Worm (Caenorhabditis elegans) whole organism, L4 larva: ENCODE measurements around the gene gcp-2.1.
A peak's percentile ranks its signal among the peaks of the same experiment; 100 is the strongest.

Experiments used
- F26F4.8 ChIP-seq: fragments of 200-800 bp; sonication (Bioruptor generic); conservative IDR thresholded peaks from 2 replicates; pipeline ENCODE4 v1.3.6; 2022; ENCODE audit warnings: missing genetic modification characterization, missing compliant biosample characterization
- F37D6.2 ChIP-seq: sonication (generic microtip); optimal IDR thresholded peaks from 2 replicates; lab custom pipeline; 2016; ENCODE audit warnings: mild to moderate bottlenecking, missing genetic modification characterization, missing compliant biosample characterization
- T26A8.4 ChIP-seq: fragments of 200-800 bp; sonication (Bioruptor generic); IDR thresholded peaks from 2 replicates; pipeline ENCODE4 v1.3.6; 2022; ENCODE audit warnings: missing genetic modification characterization, missing compliant biosample characterization
- Y105C5A.15 ChIP-seq: fragments of 200-800 bp; sonication (Bioruptor generic); IDR thresholded peaks from 2 replicates; pipeline ENCODE4 v1.3.6; 2022; ENCODE audit warnings: missing genetic modification characterization, missing compliant biosample characterization
- Y48G9A.11 ChIP-seq: fragments of 200-800 bp; sonication (Bioruptor generic); IDR thresholded peaks from 2 replicates; pipeline ENCODE4 v1.3.6; 2022; ENCODE audit warnings: missing genetic modification reagents, missing genetic modification characterization, missing compliant biosample characterization
- Y5F2A.4 ChIP-seq: fragments of 200-800 bp; sonication (Bioruptor generic); optimal IDR thresholded peaks from 2 replicates; lab custom pipeline; 2018; ENCODE audit warnings: mild to moderate bottlenecking, missing genetic modification characterization, missing compliant biosample characterization
- ZK337.2 ChIP-seq: fragments of 200-800 bp; sonication (Bioruptor generic); IDR thresholded peaks from 2 replicates; pipeline ENCODE4 v1.3.6; 2022; ENCODE audit warnings: missing genetic modification reagents, missing genetic modification characterization, missing compliant biosample characterization
- ceh-20 ChIP-seq: fragments of 200-800 bp; sonication (Bioruptor generic); IDR thresholded peaks from 2 replicates; pipeline ENCODE4 v1.3.6; 2022; ENCODE audit warnings: missing genetic modification reagents, missing genetic modification characterization, missing compliant biosample characterization
- ces-1 ChIP-seq: fragments of 150-350 bp; sonication (generic microtip); optimal IDR thresholded peaks from 4 replicates; lab custom pipeline; 2014; ENCODE audit warnings: missing biosample characterization, missing genetic modification reagents, missing genetic modification characterization
- daf-16 ChIP-seq, 3 experiments: sonication (generic microtip); optimal IDR thresholded peaks; 2 replicates each; lab custom pipeline; 2016 to 2017; ENCODE audit warnings: missing genetic modification characterization in 3 of 3, missing genetic modification reagents in 3 of 3, mild to moderate bottlenecking in 2 of 3, missing compliant biosample characterization in 2 of 3, missing biosample characterization in 1 of 3, moderate library complexity in 1 of 3
- dmd-8 ChIP-seq: fragments of 200-800 bp; sonication (Bioruptor generic); IDR thresholded peaks from 2 replicates; pipeline ENCODE4 v1.3.6; 2022; ENCODE audit warnings: missing genetic modification characterization, missing compliant biosample characterization
- dpl-1 ChIP-seq: fragments of 150-350 bp; optimal IDR thresholded peaks from 2 replicates; lab custom pipeline; 2014; ENCODE audit warnings: missing biosample characterization, missing genetic modification reagents, missing genetic modification characterization
- duxl-1 ChIP-seq: sonication (generic microtip); optimal IDR thresholded peaks from 2 replicates; lab custom pipeline; 2016; ENCODE audit warnings: mild to moderate bottlenecking, missing genetic modification characterization, moderate library complexity, missing compliant biosample characterization; ENCODE audit not compliant: poor library complexity
- dve-1 ChIP-seq: sonication (generic microtip); optimal IDR thresholded peaks from 2 replicates; lab custom pipeline; 2017; ENCODE audit warnings: antibody characterized with exemption, mild to moderate bottlenecking, missing genetic modification characterization, missing compliant biosample characterization; ENCODE audit not compliant: insufficient read depth
- egl-27 ChIP-seq: sonication (generic microtip); optimal IDR thresholded peaks from 3 replicates; lab custom pipeline; 2017; ENCODE audit warnings: missing biosample characterization, missing genetic modification reagents, missing genetic modification characterization
- egl-43 ChIP-seq: fragments of 200-800 bp; sonication (Bioruptor generic); IDR thresholded peaks from 2 replicates; pipeline ENCODE4 v1.3.6; 2022; ENCODE audit warnings: missing genetic modification reagents, missing genetic modification characterization, missing compliant biosample characterization
- fkh-10 ChIP-seq: fragments of 150-350 bp; optimal IDR thresholded peaks from 2 replicates; lab custom pipeline; 2014; ENCODE audit warnings: missing biosample characterization, missing genetic modification reagents, missing genetic modification characterization
- fos-1 ChIP-seq: fragments of 150-350 bp; optimal IDR thresholded peaks from 2 replicates; lab custom pipeline; 2014; ENCODE audit warnings: missing biosample characterization, missing genetic modification characterization
- gei-8 ChIP-seq: fragments of 200-800 bp; sonication (Bioruptor generic); optimal IDR thresholded peaks from 2 replicates; lab custom pipeline; 2018; ENCODE audit warnings: mild to moderate bottlenecking, missing genetic modification characterization, missing compliant biosample characterization
- hmg-1.1 ChIP-seq: fragments of 200-800 bp; sonication (Bioruptor generic); IDR thresholded peaks from 2 replicates; pipeline ENCODE4 v1.3.6; 2022; ENCODE audit warnings: missing genetic modification reagents, missing genetic modification characterization, missing compliant biosample characterization
- lim-7 ChIP-seq: fragments of 200-800 bp; sonication (Bioruptor generic); IDR thresholded peaks from 2 replicates; pipeline ENCODE4 v1.3.6; 2022; ENCODE audit warnings: missing genetic modification characterization, missing compliant biosample characterization
- lin-13 ChIP-seq: fragments of 150-350 bp; optimal IDR thresholded peaks from 2 replicates; lab custom pipeline; 2014; ENCODE audit warnings: missing biosample characterization, missing genetic modification reagents, missing genetic modification characterization
- lin-29 ChIP-seq: fragments of 200-800 bp; sonication (Bioruptor generic); IDR thresholded peaks from 2 replicates; pipeline ENCODE4 v1.3.6; 2022; ENCODE audit warnings: missing genetic modification reagents, missing genetic modification characterization, missing compliant biosample characterization
- lin-39 ChIP-seq: fragments of 150-350 bp; optimal IDR thresholded peaks from 2 replicates; lab custom pipeline; 2014; ENCODE audit warnings: missing biosample characterization, missing genetic modification reagents, missing genetic modification characterization
- madf-5 ChIP-seq, 2 experiments: fragments of 200-800 bp; sonication (Bioruptor generic); IDR thresholded peaks; 2 replicates each; pipeline ENCODE4 v1.3.6; 2022; ENCODE audit warnings: missing compliant biosample characterization in 2 of 2, missing genetic modification characterization in 2 of 2
- madf-9 ChIP-seq: fragments of 200-800 bp; sonication (Bioruptor generic); conservative IDR thresholded peaks from 2 replicates; pipeline ENCODE4 v1.3.6; 2022; ENCODE audit warnings: missing genetic modification reagents, missing genetic modification characterization, missing compliant biosample characterization
- mep-1 ChIP-seq: fragments of 150-350 bp; sonication (generic microtip); optimal IDR thresholded peaks from 3 replicates; lab custom pipeline; 2014; ENCODE audit warnings: missing biosample characterization, missing genetic modification characterization
- mes-2 ChIP-seq: sonication (generic microtip); optimal IDR thresholded peaks from 2 replicates; lab custom pipeline; 2016; ENCODE audit warnings: missing genotype, mild to moderate bottlenecking, missing genetic modification characterization, missing compliant biosample characterization; ENCODE audit not compliant: poor library complexity, severe bottlenecking
- mxl-2 ChIP-seq: fragments of 200-800 bp; sonication (Bioruptor generic); conservative IDR thresholded peaks from 2 replicates; pipeline ENCODE4 v1.3.6; 2022; ENCODE audit warnings: missing genetic modification reagents, missing genetic modification characterization, missing compliant biosample characterization
- mxl-3 ChIP-seq: fragments of 200-800 bp; sonication (Bioruptor generic); optimal IDR thresholded peaks from 2 replicates; lab custom pipeline; 2018; ENCODE audit warnings: mild to moderate bottlenecking, missing genetic modification characterization, missing compliant biosample characterization
- nhr-10 ChIP-seq: fragments of 150-350 bp; optimal IDR thresholded peaks from 2 replicates; lab custom pipeline; 2014; ENCODE audit warnings: missing biosample characterization, missing genetic modification characterization
- nhr-11 ChIP-seq: fragments of 150-350 bp; optimal IDR thresholded peaks from 2 replicates; lab custom pipeline; 2014; ENCODE audit warnings: missing biosample characterization, missing genetic modification characterization
- nhr-111 ChIP-seq: fragments of 200-800 bp; sonication (Bioruptor generic); optimal IDR thresholded peaks from 2 replicates; lab custom pipeline; 2018; ENCODE audit warnings: mild to moderate bottlenecking, missing genetic modification characterization, missing compliant biosample characterization
- nhr-237 ChIP-seq: sonication (generic microtip); optimal IDR thresholded peaks from 2 replicates; lab custom pipeline; 2017; ENCODE audit warnings: missing biosample characterization, missing genetic modification characterization
- nhr-28 ChIP-seq: fragments of 150-350 bp; optimal IDR thresholded peaks from 2 replicates; lab custom pipeline; 2014; ENCODE audit warnings: missing biosample characterization, missing genetic modification characterization
- nhr-41 ChIP-seq: fragments of 200-800 bp; sonication (Bioruptor generic); IDR thresholded peaks from 2 replicates; pipeline ENCODE4 v1.3.6; 2022; ENCODE audit warnings: missing genetic modification reagents, missing genetic modification characterization, missing compliant biosample characterization
- nhr-48 ChIP-seq: sonication (generic microtip); optimal IDR thresholded peaks from 2 replicates; lab custom pipeline; 2016; ENCODE audit warnings: mild to moderate bottlenecking, missing genetic modification characterization, missing compliant biosample characterization
- pqm-1 ChIP-seq: sonication (generic microtip); optimal IDR thresholded peaks from 2 replicates; lab custom pipeline; 2017; ENCODE audit warnings: missing biosample characterization, missing genetic modification characterization
- saeg-2 ChIP-seq: fragments of 200-800 bp; sonication (Bioruptor generic); IDR thresholded peaks from 2 replicates; pipeline ENCODE4 v1.3.6; 2022; ENCODE audit warnings: missing genetic modification reagents, missing genetic modification characterization, missing compliant biosample characterization
- sdz-12 ChIP-seq: fragments of 200-800 bp; sonication (Bioruptor generic); optimal IDR thresholded peaks from 2 replicates; lab custom pipeline; 2018; ENCODE audit warnings: mild to moderate bottlenecking, missing genetic modification characterization, missing compliant biosample characterization
- skn-1 ChIP-seq: fragments of 150-350 bp; optimal IDR thresholded peaks from 2 replicates; lab custom pipeline; 2014; ENCODE audit warnings: missing biosample characterization, missing genetic modification characterization
- spr-1 ChIP-seq: sonication (generic microtip); optimal IDR thresholded peaks from 2 replicates; lab custom pipeline; 2016; ENCODE audit warnings: mild to moderate bottlenecking, missing genetic modification characterization, missing compliant biosample characterization
- tra-1 ChIP-seq: fragments of 200-800 bp; sonication (Bioruptor generic); IDR thresholded peaks from 2 replicates; pipeline ENCODE4 v1.3.6; 2022; ENCODE audit warnings: missing genetic modification reagents, missing genetic modification characterization, missing compliant biosample characterization
- unc-130 ChIP-seq: sonication (generic microtip); optimal IDR thresholded peaks from 2 replicates; lab custom pipeline; 2016; ENCODE audit warnings: missing genetic modification reagents, missing genetic modification characterization, missing compliant biosample characterization
- unc-62 ChIP-seq, 3 experiments: fragments of 150-350 bp in 1 of 3; sonication (generic microtip); optimal IDR thresholded peaks in 2 of 3; peaks in 1 of 3; 1 replicate in 1 of 3; 2 replicates in 2 of 3; lab custom pipeline; 2014 to 2017; ENCODE audit warnings: missing biosample characterization in 3 of 3, missing genetic modification characterization in 3 of 3, missing genetic modification reagents in 3 of 3, missing genotype in 1 of 3
- vab-7 ChIP-seq: fragments of 200-800 bp; sonication (Bioruptor generic); IDR thresholded peaks from 2 replicates; pipeline ENCODE4 v1.3.6; 2022; ENCODE audit warnings: missing genetic modification reagents, missing genetic modification characterization, missing compliant biosample characterization
- zfp-3 ChIP-seq: fragments of 200-800 bp; sonication (Bioruptor generic); conservative IDR thresholded peaks from 2 replicates; pipeline ENCODE4 v1.3.6; 2022; ENCODE audit warnings: missing genetic modification reagents, missing genetic modification characterization, missing compliant biosample characterization
- zip-2 ChIP-seq: fragments of 150-350 bp; optimal IDR thresholded peaks from 2 replicates; lab custom pipeline; 2014; ENCODE audit warnings: missing biosample characterization, missing genetic modification characterization
- ztf-7 ChIP-seq: fragments of 150-350 bp; optimal IDR thresholded peaks from 2 replicates; lab custom pipeline; 2014; ENCODE audit warnings: missing biosample characterization, missing genetic modification characterization

Gene gcp-2.1

ce11 chrX:353134-353669 lies 51.6 kb downstream of the gcp-2.1 start, which contains the start of gene sor-3 (continued):
- TF ChIP-seq unc-62 (GFP tag; optimal IDR thresholded peaks at IDR 0.05 in 1 of 2; lab: Kevin White, UChicago) (no peak), unc-62 (tag; optimal IDR thresholded peaks at IDR 0.05; lab: Kevin White, UChicago) (no peak), zip-2 (peak; percentile 28), gei-8 (GFP tag; lab: Kevin White, UChicago) (peak; percentile 24), nhr-11 (tag; lab: Kevin White, UChicago) (peak; percentile 72), F26F4.8 (peak; percentile 91), Y5F2A.4 (GFP tag; lab: Kevin White, UChicago) (peak; percentile 23), Y48G9A.11 (GFP tag; lab: Robert Waterston, UW) (peak; percentile 58), spr-1 (tag; lab: Kevin White, UChicago) (peak; percentile 75), Y105C5A.15 (GFP tag; lab: Robert Waterston, UW) (peak; percentile 76; the same call in 1 of the 2 replicates), madf-9 (GFP tag; lab: Robert Waterston, UW) (peak; percentile 86), nhr-111 (GFP tag; lab: Kevin White, UChicago) (peak; percentile 74), hmg-1.1 (GFP tag; lab: Robert Waterston, UW) (peak; percentile 97), lin-29 (GFP tag; lab: Robert Waterston, UW) (peak; percentile 62), lim-7 (GFP tag; lab: Robert Waterston, UW) (peak; percentile 92), egl-27 (tag; lab: Kevin White, UChicago) (no peak), duxl-1 (tag; lab: Kevin White, UChicago) (peak; percentile 85), saeg-2 (GFP tag; lab: Robert Waterston, UW) (peak; percentile 64; the same call in 1 of the 2 replicates), zfp-3 (peak; percentile 47; the same call in 1 of the 2 replicates), lin-39 (tag; lab: Kevin White, UChicago) (no peak), ztf-7 (tag; lab: Kevin White, UChicago) (peak; percentile 71), nhr-41 (GFP tag; lab: Robert Waterston, UW) (peak; percentile 84), fkh-10 (GFP tag; lab: Kevin White, UChicago) (peak; percentile 82), nhr-28 (tag; lab: Kevin White, UChicago) (peak; percentile 85), tra-1 (peak; percentile 81), mxl-3 (GFP tag; lab: Kevin White, UChicago) (peak; percentile 44), egl-43 (GFP tag; lab: Robert Waterston, UW) (peak; percentile 94), dmd-8 (peak; percentile 91), fos-1 (tag; lab: Kevin White, UChicago) (no peak), pqm-1 (tag; lab: Kevin White, UChicago) (no peak), mep-1 (tag; lab: Kevin White, UChicago) (peak; percentile 95), ceh-20 (peak; percentile 74), vab-7 (GFP tag; lab: Robert Waterston, UW) (peak; percentile 93), skn-1 (no peak), mes-2 (tag; lab: Kevin White, UChicago) (peak; percentile 77), T26A8.4 (GFP tag; lab: Robert Waterston, UW) (peak; percentile 86), nhr-10 (tag; lab: Kevin White, UChicago) (no peak), lin-13 (peak; percentile 76), ZK337.2 (GFP tag; lab: Robert Waterston, UW) (peak; percentile 63), nhr-48 (tag; lab: Kevin White, UChicago) (peak; percentile 65), unc-130 (GFP tag; lab: Kevin White, UChicago) (peak; percentile 54), madf-5 (GFP tag; IDR thresholded peaks at IDR 0.05; lab: Robert Waterston, UW) (peak; percentile 91 to 97; a peak in 3 of 4 replicates), sdz-12 (GFP tag; lab: Kevin White, UChicago) (peak; percentile 72), dve-1 (tag; lab: Kevin White, UChicago) (peak; percentile 86), F37D6.2 (peak; percentile 73), daf-16 (GFP tag; optimal IDR thresholded peaks at IDR 0.05; lab: Kevin White, UChicago) (peak; percentile 67 to 94), daf-16 (tag; optimal IDR thresholded peaks at IDR 0.05; lab: Kevin White, UChicago) (peak; percentile 43), dpl-1 (peak; percentile 35), mxl-2 (GFP tag; lab: Robert Waterston, UW) (peak; percentile 76), ces-1 (GFP tag; lab: Kevin White, UChicago) (peak; percentile 43), nhr-237 (tag; lab: Kevin White, UChicago) (no peak)
